Fruit fly (Drosophila melanogaster) whole organism, embryonic: Measurements from ENCODE around the gene shd.

Experiments
- Abd-B ChIP-seq: fragments of 200-800 bp; sonication (Bioruptor generic); optimal IDR thresholded peaks from 2 replicates; lab custom pipeline; 2018; ENCODE audit warnings: missing biosample characterization, mild to moderate bottlenecking, missing genetic modification characterization, moderate library complexity
- CG11696 ChIP-seq: fragments of 200-800 bp; sonication (Bioruptor generic); IDR thresholded peaks from 2 replicates; pipeline ENCODE4 v1.3.6; 2022; ENCODE audit warnings: missing biosample characterization, missing genetic modification characterization
- CG11723 ChIP-seq: fragments of 200-800 bp; sonication (Bioruptor generic); optimal IDR thresholded peaks from 2 replicates; lab custom pipeline; 2017; ENCODE audit warnings: missing biosample characterization, mild to moderate bottlenecking, missing genetic modification characterization
- CG13624 ChIP-seq: fragments of 200-800 bp; sonication (Bioruptor generic); optimal IDR thresholded peaks from 2 replicates; lab custom pipeline; 2016; ENCODE audit warnings: missing biosample characterization, missing genetic modification characterization
- CG15696 ChIP-seq: fragments of 200-800 bp; sonication (Bioruptor generic); optimal IDR thresholded peaks from 2 replicates; lab custom pipeline; 2019; ENCODE audit warnings: missing biosample characterization, mild to moderate bottlenecking, missing genetic modification characterization, moderate library complexity
- CG1647 ChIP-seq: fragments of 200-800 bp; sonication (Bioruptor generic); optimal IDR thresholded peaks from 3 replicates; lab custom pipeline; 2016; ENCODE audit warnings: missing biosample characterization, missing genetic modification characterization
- CG16779 ChIP-seq: fragments of 200-800 bp; sonication (Bioruptor generic); IDR thresholded peaks from 2 replicates; pipeline ENCODE4 v1.3.6; 2022; ENCODE audit warnings: missing biosample characterization, missing genetic modification characterization
- CG2199 ChIP-seq: fragments of 200-800 bp; sonication (Bioruptor generic); IDR thresholded peaks from 3 replicates; pipeline ENCODE4 v1.3.6; 2022; ENCODE audit warnings: missing biosample characterization, missing genetic modification characterization
- CG30020 ChIP-seq: fragments of 200-800 bp; optimal IDR thresholded peaks from 2 replicates; lab custom pipeline; 2019; ENCODE audit warnings: missing biosample characterization, mild to moderate bottlenecking, missing genetic modification characterization, moderate library complexity
- CG3281 ChIP-seq: fragments of 200-800 bp; sonication (Bioruptor generic); optimal IDR thresholded peaks from 3 replicates; lab custom pipeline; 2017; ENCODE audit warnings: missing biosample characterization, mild to moderate bottlenecking, missing genetic modification characterization
- CG7839 ChIP-seq: fragments of 200-800 bp; sonication (Bioruptor generic); optimal IDR thresholded peaks from 3 replicates; lab custom pipeline; 2018; ENCODE audit warnings: missing biosample characterization, mild to moderate bottlenecking, missing genetic modification characterization, moderate library complexity
- CG8281 ChIP-seq: fragments of 200-800 bp; sonication (Bioruptor generic); optimal IDR thresholded peaks from 2 replicates; lab custom pipeline; 2018; ENCODE audit warnings: missing biosample characterization, mild to moderate bottlenecking, missing genetic modification characterization, moderate library complexity
- Chrac-16 ChIP-seq: fragments of 200-800 bp; sonication (Bioruptor generic); optimal IDR thresholded peaks from 3 replicates; lab custom pipeline; 2016; ENCODE audit warnings: missing biosample characterization, missing genetic modification characterization
- D ChIP-seq, 2 experiments: fragments of 200-800 bp in 1 of 2; fragments of >200 bp in 1 of 2; sonication (Bioruptor generic) in 1 of 2; optimal IDR thresholded peaks; 2 replicates in 1 of 2; 3 replicates in 1 of 2; lab custom pipeline; 2017; ENCODE audit warnings: mild to moderate bottlenecking in 1 of 2, missing biosample characterization in 1 of 2, missing genetic modification characterization in 1 of 2, missing genetic modification reagents in 1 of 2
- D19A ChIP-seq: fragments of 200-800 bp; optimal IDR thresholded peaks from 3 replicates; lab custom pipeline; 2019; ENCODE audit warnings: missing biosample characterization, mild to moderate bottlenecking, missing genetic modification characterization, moderate library complexity
- Dek ChIP-seq: fragments of 200-800 bp; sonication (Bioruptor generic); optimal IDR thresholded peaks from 3 replicates; lab custom pipeline; 2019; ENCODE audit warnings: missing biosample characterization, mild to moderate bottlenecking, missing genetic modification characterization, moderate library complexity
- Fer3 ChIP-seq: fragments of 200-800 bp; sonication (Bioruptor generic); optimal IDR thresholded peaks from 2 replicates; lab custom pipeline; 2018; ENCODE audit warnings: missing biosample characterization, mild to moderate bottlenecking, missing genetic modification characterization, moderate library complexity
- Hsf ChIP-seq: fragments of 200-800 bp; sonication (Bioruptor generic); optimal IDR thresholded peaks from 3 replicates; lab custom pipeline; 2016; ENCODE audit warnings: missing biosample characterization, missing genetic modification characterization
- MBD-R2 ChIP-seq: fragments of 200-800 bp; sonication (Bioruptor generic); IDR thresholded peaks from 2 replicates; pipeline ENCODE4 v1.3.6; 2022; ENCODE audit warnings: missing biosample characterization, missing genetic modification characterization
- Mad ChIP-seq: fragments of 200-800 bp; sonication (Bioruptor generic); optimal IDR thresholded peaks from 2 replicates; lab custom pipeline; 2016; ENCODE audit warnings: missing biosample characterization, missing genetic modification characterization
- Max ChIP-seq: fragments of 200-800 bp; sonication (Bioruptor generic); optimal IDR thresholded peaks from 2 replicates; lab custom pipeline; 2016; ENCODE audit warnings: missing biosample characterization, mild to moderate bottlenecking, missing genetic modification characterization
- Myb ChIP-seq: fragments of 200-800 bp; sonication (Bioruptor generic); optimal IDR thresholded peaks from 2 replicates; lab custom pipeline; 2016; ENCODE audit warnings: missing biosample characterization, missing genetic modification characterization
- Sox100B ChIP-seq: fragments of 200-800 bp; sonication (Bioruptor generic); optimal IDR thresholded peaks from 3 replicates; lab custom pipeline; 2018; ENCODE audit warnings: missing biosample characterization, mild to moderate bottlenecking, missing genetic modification characterization
- Usf ChIP-seq: fragments of 200-800 bp; sonication (Bioruptor generic); optimal IDR thresholded peaks from 2 replicates; lab custom pipeline; 2017; ENCODE audit warnings: missing genotype, missing biosample characterization, missing genetic modification characterization
- al ChIP-seq: fragments of 200-800 bp; sonication (Bioruptor generic); IDR thresholded peaks from 2 replicates; pipeline ENCODE4 v1.3.6; 2022; ENCODE audit warnings: missing biosample characterization, missing genetic modification characterization
- cad ChIP-seq: fragments of >200 bp; optimal IDR thresholded peaks from 2 replicates; lab custom pipeline; 2017; ENCODE audit warnings: missing biosample characterization, missing genetic modification characterization
- chm ChIP-seq: fragments of 200-800 bp; sonication (Bioruptor generic); IDR thresholded peaks from 2 replicates; pipeline ENCODE4 v1.3.6; 2022; ENCODE audit warnings: missing biosample characterization, missing genetic modification characterization
- crc ChIP-seq: fragments of 200-800 bp; sonication (Bioruptor generic); optimal IDR thresholded peaks from 2 replicates; lab custom pipeline; 2016; ENCODE audit warnings: missing biosample characterization, missing genetic modification characterization
- crol ChIP-seq: fragments of 200-800 bp; sonication (Bioruptor generic); IDR thresholded peaks from 2 replicates; pipeline ENCODE4 v1.3.6; 2022; ENCODE audit warnings: missing biosample characterization, missing genetic modification characterization
- dysf ChIP-seq: fragments of 200-800 bp; sonication (Bioruptor generic); IDR thresholded peaks from 3 replicates; pipeline ENCODE4 v1.3.6; 2022; ENCODE audit warnings: missing biosample characterization, missing genetic modification characterization
- ewg ChIP-seq: fragments of 200-800 bp; sonication (Bioruptor generic); optimal IDR thresholded peaks from 3 replicates; lab custom pipeline; 2017; ENCODE audit warnings: mild to moderate bottlenecking, missing biosample characterization, missing genetic modification reagents, missing genetic modification characterization
- gem ChIP-seq: fragments of 200-800 bp; sonication (Bioruptor generic); optimal IDR thresholded peaks from 2 replicates; lab custom pipeline; 2019; ENCODE audit warnings: missing biosample characterization, mild to moderate bottlenecking, missing genetic modification characterization, moderate library complexity
- grau ChIP-seq: fragments of 200-800 bp; optimal IDR thresholded peaks from 3 replicates; lab custom pipeline; 2019; ENCODE audit warnings: missing biosample characterization, mild to moderate bottlenecking, missing genetic modification characterization, moderate library complexity
- gt ChIP-seq: fragments of 200-800 bp; sonication (Bioruptor generic); IDR thresholded peaks from 2 replicates; pipeline ENCODE4 v1.3.6; 2022; ENCODE audit warnings: missing biosample characterization, missing genetic modification characterization
- nerfin-1 ChIP-seq: fragments of 200-800 bp; sonication (Bioruptor generic); optimal IDR thresholded peaks from 3 replicates; lab custom pipeline; 2019; ENCODE audit warnings: missing biosample characterization, mild to moderate bottlenecking, missing genetic modification characterization, moderate library complexity
- org-1 ChIP-seq: fragments of 200-800 bp; sonication (Bioruptor generic); optimal IDR thresholded peaks from 2 replicates; lab custom pipeline; 2017; ENCODE audit warnings: missing biosample characterization, missing genetic modification characterization
- pan ChIP-seq, 4 experiments: fragments of >200 bp in 3 of 4; fragments of 200-800 bp in 1 of 4; sonication (Bioruptor generic) in 1 of 4; optimal IDR thresholded peaks in 3 of 4; IDR thresholded peaks in 1 of 4; 2 replicates each; pipeline versions ENCODE4 v1.3.6 to Lab custom; 2017 to 2022; ENCODE audit warnings: missing biosample characterization in 2 of 4, missing genetic modification characterization in 2 of 4, mixed read lengths in 1 of 4
- peb ChIP-seq: fragments of 200-800 bp; sonication (Bioruptor generic); IDR thresholded peaks from 2 replicates; pipeline ENCODE4 v1.3.6; 2022; ENCODE audit warnings: missing biosample characterization, missing genetic modification characterization
- pita ChIP-seq: fragments of 200-800 bp; sonication (Bioruptor generic); optimal IDR thresholded peaks from 2 replicates; lab custom pipeline; 2017; ENCODE audit warnings: missing biosample characterization, mild to moderate bottlenecking, missing genetic modification characterization
- pzg ChIP-seq: fragments of 200-800 bp; sonication (Bioruptor generic); optimal IDR thresholded peaks from 3 replicates; lab custom pipeline; 2018; ENCODE audit warnings: missing biosample characterization, mild to moderate bottlenecking, missing genetic modification characterization, moderate library complexity
- sim ChIP-seq: fragments of 200-800 bp; sonication (Bioruptor generic); IDR thresholded peaks from 2 replicates; pipeline ENCODE4 v1.3.6; 2022; ENCODE audit warnings: missing biosample characterization, missing genetic modification characterization
- slp2 ChIP-seq: fragments of 200-800 bp; sonication (Bioruptor generic); optimal IDR thresholded peaks from 2 replicates; lab custom pipeline; 2016; ENCODE audit warnings: missing biosample characterization, missing genetic modification characterization
- sob ChIP-seq: fragments of 200-800 bp; sonication (Bioruptor generic); IDR thresholded peaks from 2 replicates; pipeline ENCODE4 v1.3.6; 2022; ENCODE audit warnings: missing biosample characterization, missing genetic modification characterization
- stwl ChIP-seq: fragments of 200-800 bp; sonication (Bioruptor generic); optimal IDR thresholded peaks from 3 replicates; lab custom pipeline; 2018; ENCODE audit warnings: missing biosample characterization, mild to moderate bottlenecking, missing genetic modification characterization, moderate library complexity
- toy ChIP-seq: fragments of 200-800 bp; sonication (Bioruptor generic); IDR thresholded peaks from 2 replicates; pipeline ENCODE4 v1.3.6; 2022; ENCODE audit warnings: missing biosample characterization, missing genetic modification characterization
- trem ChIP-seq: fragments of 200-800 bp; optimal IDR thresholded peaks from 3 replicates; lab custom pipeline; 2019; ENCODE audit warnings: missing biosample characterization, mild to moderate bottlenecking, missing genetic modification characterization, moderate library complexity
- vvl ChIP-seq: fragments of 200-800 bp; sonication (Bioruptor generic); IDR thresholded peaks from 2 replicates; pipeline ENCODE4 v1.3.6; 2022; ENCODE audit warnings: missing biosample characterization, missing genetic modification characterization
- zfh2 ChIP-seq: fragments of 200-800 bp; sonication (Bioruptor generic); optimal IDR thresholded peaks from 2 replicates; lab custom pipeline; 2016; ENCODE audit warnings: missing biosample characterization, missing genetic modification characterization

Gene shd

DNA sequence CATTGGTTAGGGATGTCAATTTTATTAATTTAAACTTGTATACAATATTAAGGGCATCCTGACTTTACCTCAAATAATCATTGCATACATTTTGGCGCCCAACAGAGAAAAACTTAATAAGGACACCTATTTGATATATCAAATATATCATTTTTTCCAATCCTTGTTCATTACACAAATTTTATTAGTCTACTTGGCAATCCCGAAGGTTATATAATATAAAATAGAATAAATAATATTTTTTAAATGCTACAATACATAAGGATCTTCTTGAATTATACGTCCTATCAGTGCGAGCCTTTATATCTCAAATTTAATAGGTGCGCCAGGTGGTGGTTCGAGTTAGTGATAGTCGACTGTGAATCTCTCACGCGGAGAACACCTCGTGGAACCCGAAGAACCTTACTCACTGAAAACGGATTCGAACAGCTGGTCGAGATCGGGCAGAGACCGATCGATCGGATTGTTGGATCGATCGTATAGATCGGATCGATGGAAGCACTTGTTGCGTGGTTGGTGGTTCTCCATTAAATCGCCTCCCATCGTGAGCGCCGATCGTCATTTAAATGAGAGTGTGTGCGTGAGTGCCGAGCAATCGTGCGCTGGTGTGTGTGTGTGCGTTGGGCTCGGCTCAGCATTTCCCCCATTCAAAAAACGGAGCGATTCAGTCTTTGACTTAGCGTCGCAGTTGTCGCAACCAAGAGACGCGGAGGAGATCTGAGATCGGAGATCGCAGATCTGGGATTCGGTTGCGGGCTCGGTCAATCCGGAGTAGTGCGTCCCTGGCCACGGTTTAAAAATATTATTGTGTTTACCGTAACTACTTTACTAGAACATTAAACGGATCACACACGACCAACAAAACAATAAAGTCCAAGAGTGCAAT lies at the start of gene shd:
Gene shd (plus strand): TSS at position 667 of the 886 bp plus-strand sequence.
- TF ChIP-seq Mad (GFP tag; lab: Kevin White, UChicago) (no peak), chm (no peak), CG8281 (tag; lab: Kevin White, UChicago) (no peak), CG11696 (GFP tag; lab: Robert Waterston, UW) (no peak), pzg (no peak), org-1 (GFP tag; lab: Kevin White, UChicago) (no peak), sob (GFP tag; lab: Robert Waterston, UW) (peak; percentile 30; the same call in 1 of the 2 replicates), crc (GFP tag; lab: Kevin White, UChicago) (no peak), peb (no peak), al (GFP tag; lab: Robert Waterston, UW) (no peak), stwl (tag; lab: Kevin White, UChicago) (no peak), Hsf (no peak), crol (GFP tag; lab: Robert Waterston, UW) (no peak), CG15696 (tag; lab: Kevin White, UChicago) (peak; percentile 23), CG16779 (GFP tag; lab: Robert Waterston, UW) (no peak), Abd-B (GFP tag; lab: Kevin White, UChicago) (peak; percentile 23), zfh2 (GFP tag; lab: Kevin White, UChicago) (no peak), CG1647 (no peak), CG7839 (tag; lab: Kevin White, UChicago) (peak; percentile 61), Sox100B (GFP tag; lab: Kevin White, UChicago) (peak; percentile 46), vvl (no peak), sim (GFP tag; lab: Robert Waterston, UW) (no peak), CG3281 (GFP tag; lab: Kevin White, UChicago) (peak; percentile 72), D19A (no peak), nerfin-1 (no peak), toy (no peak), Dek (peak; percentile 27), cad (GFP tag; lab: Kevin White, UChicago) (no peak), pan (optimal IDR thresholded peaks at IDR 0.05; lab: Kevin White, UChicago) (no peak), pan (GFP tag; optimal IDR thresholded peaks at IDR 0.05 in 1 of 2, IDR thresholded peaks at IDR 0.05 in 1 of 2) (peak in 1 of 2 experiments; percentile 14), slp2 (GFP tag; lab: Kevin White, UChicago) (no peak), D (optimal IDR thresholded peaks at IDR 0.05; lab: Kevin White, UChicago) (no peak), D (GFP tag; optimal IDR thresholded peaks at IDR 0.05; lab: Kevin White, UChicago) (peak; percentile 16), Usf (peak; percentile 62), CG11723 (GFP tag; lab: Kevin White, UChicago) (no peak), pita (GFP tag; lab: Kevin White, UChicago) (no peak), Max (GFP tag; lab: Kevin White, UChicago) (no peak), Chrac-16 (GFP tag; lab: Kevin White, UChicago) (no peak), grau (tag; lab: Kevin White, UChicago) (peak; percentile 92), Fer3 (no peak), MBD-R2 (GFP tag; lab: Robert Waterston, UW) (no peak; the same call in 1 of the 2 replicates), dysf (GFP tag; lab: Robert Waterston, UW) (0 out of 3 replicates have a peak, but pooled peaks have one; percentile 25), gem (tag; lab: Kevin White, UChicago) (peak; percentile 66), ewg (GFP tag; lab: Kevin White, UChicago) (no peak), trem (no peak), Myb (GFP tag; lab: Kevin White, UChicago) (no peak), CG2199 (GFP tag; lab: Robert Waterston, UW) (peak; percentile 84; the same call in 2 of the 3 replicates), CG13624 (no peak), CG30020 (tag; lab: Kevin White, UChicago) (no peak), gt (GFP tag; lab: Robert Waterston, UW) (no peak)
